Worm (Caenorhabditis elegans): Measurements from ENCODE around the gene C03B1.3.

DNA sequence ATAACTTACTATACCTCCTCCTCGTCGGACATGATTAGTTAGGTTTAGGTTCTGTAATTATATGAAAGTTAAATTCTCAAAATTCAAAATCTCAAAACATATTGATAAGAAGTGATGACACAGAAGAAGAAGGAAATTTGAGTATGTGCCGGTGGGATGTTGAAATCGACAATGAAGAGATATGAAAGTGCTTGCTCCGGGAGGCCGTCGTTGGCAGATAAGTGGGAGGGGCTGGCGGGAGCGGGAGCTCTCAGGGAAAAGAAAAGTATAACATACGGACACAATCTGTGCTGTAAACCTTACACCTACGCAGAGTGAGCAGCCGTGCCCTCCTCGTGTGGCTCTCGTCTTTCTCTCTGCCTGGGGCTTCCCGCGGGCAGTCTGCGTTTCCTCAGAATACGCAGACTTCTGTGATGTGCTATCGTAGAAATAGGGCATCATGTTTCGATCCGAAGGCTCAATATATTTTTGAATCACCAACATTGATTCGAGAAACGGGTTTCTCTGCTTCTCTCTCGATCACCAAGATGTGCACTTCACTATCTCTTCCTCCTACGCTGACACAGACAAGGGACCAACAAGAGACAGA, 44.5 kb downstream of the C03B1.3 start, which contains the start of gene mup-2:
- TF ChIP-seq pha-4 (tag; optimal IDR thresholded peaks at IDR 0.05) (no peak), Y53G8AR.9 (GFP tag; conservative IDR thresholded peaks at IDR 0.05) (no peak), mel-28 (tag; optimal IDR thresholded peaks at IDR 0.05; ENCODE audit: borderline replicate concordance) (no peak), F49E8.2 (tag; optimal IDR thresholded peaks at IDR 0.05; ENCODE audit: insufficient read depth) (no peak)
